5 fruit fly cellular contexts compared by ENCODE assay signal in the genomic region with DNA sequence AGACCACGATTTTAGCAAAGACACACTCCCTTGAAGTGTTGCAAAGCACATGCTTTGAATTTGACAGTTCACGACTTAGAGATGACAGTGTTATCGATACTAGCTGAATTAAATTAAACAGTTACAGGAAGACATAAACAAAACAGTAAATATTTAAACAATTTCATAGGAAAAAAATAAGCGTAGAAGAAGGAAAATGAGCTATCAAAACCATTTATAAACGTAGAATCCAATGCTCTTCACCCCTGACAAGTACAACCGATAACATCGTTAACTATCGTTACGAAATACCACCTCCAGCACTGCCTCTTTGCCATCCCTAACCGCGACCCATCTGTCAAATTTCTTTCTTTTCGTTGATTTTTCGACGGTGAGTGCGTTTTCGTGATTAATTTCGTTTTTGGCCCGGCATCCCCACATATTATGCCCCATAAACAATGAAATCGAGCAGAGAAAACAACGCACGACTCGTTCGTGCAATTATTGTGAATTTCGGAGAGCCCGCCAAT.
A peak's percentile ranks its signal among the peaks of the same experiment; 100 is the strongest.
TF ChIP-seq lines count a peak whose summit lies in the region.

A gene (plus strand): TSS at position 106 of the 509 bp plus-strand sequence.

- no peak for TF ChIP-seq CTCF in whole organism, embryonic (GFP tag; optimal IDR thresholded peaks at IDR 0.05; lab: Kevin White, UChicago)

TF ChIP-seq in whole organism, adult, 20 proteins besides CTCF, POLR2A, EP300 and RAD21 (continues in another document):
- TF ChIP-seq CG12768 (GFP tag; optimal IDR thresholded peaks at IDR 0.05; lab: Kevin White, UChicago) (peak; percentile 59), toe (GFP tag; optimal IDR thresholded peaks at IDR 0.05; lab: Kevin White, UChicago) (peak; percentile 94), CG5204 (GFP tag; optimal IDR thresholded peaks at IDR 0.05; lab: Kevin White, UChicago) (no peak), cnc (optimal IDR thresholded peaks at IDR 0.05; lab: Kevin White, UChicago) (no peak), CG14711 (tag; optimal IDR thresholded peaks at IDR 0.05; lab: Kevin White, UChicago) (peak; percentile 48), CG11617 (GFP tag; optimal IDR thresholded peaks at IDR 0.05; lab: Kevin White, UChicago) (peak; percentile 86), CG1620 (GFP tag; optimal IDR thresholded peaks at IDR 0.05; lab: Kevin White, UChicago) (peak; percentile 93), CG33017 (tag; optimal IDR thresholded peaks at IDR 0.05; lab: Kevin White, UChicago) (peak; percentile 62), ovo (GFP tag; optimal IDR thresholded peaks at IDR 0.05; lab: Kevin White, UChicago) (peak; percentile 81), Clk (GFP tag; optimal IDR thresholded peaks at IDR 0.05; lab: Kevin White, UChicago) (peak; percentile 61), bab1 (GFP tag; optimal IDR thresholded peaks at IDR 0.05; lab: Kevin White, UChicago) (peak; percentile 78), Crg-1 (GFP tag; optimal IDR thresholded peaks at IDR 0.05; lab: Kevin White, UChicago) (peak; percentile 87), tj (GFP tag; optimal IDR thresholded peaks at IDR 0.05; lab: Kevin White, UChicago) (peak; percentile 64), kay (GFP tag; lab: Kevin White, UChicago; ENCODE audit: borderline replicate concordance) (no peak), cic (GFP tag; optimal IDR thresholded peaks at IDR 0.05; lab: Kevin White, UChicago) (peak; percentile 25), CG7101 (tag; optimal IDR thresholded peaks at IDR 0.05; lab: Kevin White, UChicago) (peak; percentile 84), CG7045 (GFP tag; optimal IDR thresholded peaks at IDR 0.05; lab: Kevin White, UChicago) (peak; percentile 65)

TF ChIP-seq in whole organism, embryonic, 481 proteins besides CTCF, POLR2A, EP300 and RAD21 (continues in another document):
- TF ChIP-seq gsb-n (tag; optimal IDR thresholded peaks at IDR 0.05; lab: Kevin White, UChicago): no peak
- peak; percentile 75 for TF ChIP-seq sisA (GFP tag; IDR thresholded peaks at IDR 0.05; lab: Robert Waterston, UW)
- peak; percentile 71 for TF ChIP-seq CG8924 (tag; optimal IDR thresholded peaks at IDR 0.05; lab: Kevin White, UChicago)
- TF ChIP-seq trem (tag; optimal IDR thresholded peaks at IDR 0.05; lab: Kevin White, UChicago): peak; percentile 64
- peak; percentile 15 for TF ChIP-seq wek (GFP tag; optimal IDR thresholded peaks at IDR 0.05; lab: Kevin White, UChicago)
- peak; percentile 28 for TF ChIP-seq CG1603 (tag; optimal IDR thresholded peaks at IDR 0.05; lab: Kevin White, UChicago)
- no peak for TF ChIP-seq Sox100B (GFP tag; optimal IDR thresholded peaks at IDR 0.05; lab: Kevin White, UChicago)
- TF ChIP-seq CG11093 (GFP tag; IDR thresholded peaks at IDR 0.05; lab: Robert Waterston, UW): 0 out of 3 replicates have a peak, but pooled peaks have one; percentile 41
- no peak for TF ChIP-seq Dfd (GFP tag; optimal IDR thresholded peaks at IDR 0.05; lab: Kevin White, UChicago)
- peak; percentile 53; the same call in 1 of the 2 replicates for TF ChIP-seq CG17328 (GFP tag; IDR thresholded peaks at IDR 0.05; lab: Robert Waterston, UW)
- TF ChIP-seq CG42726 (GFP tag; IDR thresholded peaks at IDR 0.05; lab: Robert Waterston, UW; ENCODE audit: partially characterized antibody): no peak; the same call in none of the 2 replicates
- TF ChIP-seq zen2 (GFP tag; IDR thresholded peaks at IDR 0.05; lab: Robert Waterston, UW; ENCODE audit: partially characterized antibody): peak; percentile 96
- peak; percentile 71 for TF ChIP-seq Aef1 (GFP tag; IDR thresholded peaks at IDR 0.05; lab: Robert Waterston, UW)
- TF ChIP-seq tin (GFP tag; optimal IDR thresholded peaks at IDR 0.05; lab: Kevin White, UChicago): peak; percentile 61
- peak; percentile 98 for TF ChIP-seq Dll (GFP tag; IDR thresholded peaks at IDR 0.05; lab: Robert Waterston, UW; ENCODE audit: partially characterized antibody)

TF ChIP-seq in whole organism, prepupa, 60 proteins besides CTCF, POLR2A, EP300 and RAD21 (continues in another document):
- TF ChIP-seq fkh (GFP tag; optimal IDR thresholded peaks at IDR 0.05; lab: Kevin White, UChicago): no peak
- TF ChIP-seq CG16779 (tag; optimal IDR thresholded peaks at IDR 0.05; lab: Kevin White, UChicago): no peak
- TF ChIP-seq Eip75B (GFP tag; optimal IDR thresholded peaks at IDR 0.05; lab: Kevin White, UChicago): no peak
- TF ChIP-seq achi (GFP tag; optimal IDR thresholded peaks at IDR 0.05; lab: Kevin White, UChicago): peak; percentile 100
- peak; percentile 63 for TF ChIP-seq cyc (GFP tag; optimal IDR thresholded peaks at IDR 0.05; lab: Kevin White, UChicago)
- TF ChIP-seq CG34406 (GFP tag; optimal IDR thresholded peaks at IDR 0.05; lab: Kevin White, UChicago): peak; percentile 57
- peak; percentile 86 for TF ChIP-seq CG31627 (GFP tag; optimal IDR thresholded peaks at IDR 0.05; lab: Kevin White, UChicago)
- no peak for TF ChIP-seq Hr38 (GFP tag; optimal IDR thresholded peaks at IDR 0.05; lab: Kevin White, UChicago)
- TF ChIP-seq salr (GFP tag; optimal IDR thresholded peaks at IDR 0.05; lab: Kevin White, UChicago): no peak
- TF ChIP-seq dac (GFP tag; optimal IDR thresholded peaks at IDR 0.05; lab: Kevin White, UChicago): no peak
- TF ChIP-seq pdm3 (GFP tag; optimal IDR thresholded peaks at IDR 0.05; lab: Kevin White, UChicago): no peak
- no peak for TF ChIP-seq CG32006 (GFP tag; optimal IDR thresholded peaks at IDR 0.05; lab: Kevin White, UChicago)
- peak; percentile 55 for TF ChIP-seq Sox15 (GFP tag; optimal IDR thresholded peaks at IDR 0.05; lab: Kevin White, UChicago)
- peak; percentile 60 for TF ChIP-seq CG3032 (tag; optimal IDR thresholded peaks at IDR 0.05; lab: Kevin White, UChicago)
- TF ChIP-seq Gug (GFP tag; IDR thresholded peaks at IDR 0.05; lab: Robert Waterston, UW): 0 out of 2 replicates have a peak, but pooled peaks have one; percentile 14
- TF ChIP-seq CG11762 (GFP tag; optimal IDR thresholded peaks at IDR 0.05; lab: Kevin White, UChicago; ENCODE audit: insufficient read depth): no peak
- peak; percentile 58; the same call in 2 of the 3 replicates for TF ChIP-seq CG6163 (GFP tag; IDR thresholded peaks at IDR 0.05; lab: Robert Waterston, UW)
- TF ChIP-seq topi (GFP tag; optimal IDR thresholded peaks at IDR 0.05; lab: Kevin White, UChicago): peak; percentile 68

TF ChIP-seq in whole organism, pupa, 21 proteins besides CTCF, POLR2A, EP300 and RAD21 (continues in another document):
- TF ChIP-seq fd96Ca (GFP tag; IDR thresholded peaks at IDR 0.05; lab: Robert Waterston, UW): no peak
- TF ChIP-seq CG32121 (GFP tag; IDR thresholded peaks at IDR 0.05; lab: Robert Waterston, UW): peak; percentile 27; the same call in 1 of the 2 replicates
- TF ChIP-seq Pif1B (GFP tag; optimal IDR thresholded peaks at IDR 0.05; lab: Kevin White, UChicago): no peak
- TF ChIP-seq CG13204 (GFP tag; optimal IDR thresholded peaks at IDR 0.05; lab: Kevin White, UChicago): no peak
- peak; percentile 23 for TF ChIP-seq CG17806 (tag; optimal IDR thresholded peaks at IDR 0.05; lab: Kevin White, UChicago)
- peak; percentile 51 for TF ChIP-seq Snoo (tag; optimal IDR thresholded peaks at IDR 0.05; lab: Kevin White, UChicago)
- TF ChIP-seq CG8159 (tag; optimal IDR thresholded peaks at IDR 0.05; lab: Kevin White, UChicago): peak; percentile 54
- TF ChIP-seq D1 (tag; optimal IDR thresholded peaks at IDR 0.05; lab: Kevin White, UChicago): no peak
- no peak for TF ChIP-seq CG8301 (tag; optimal IDR thresholded peaks at IDR 0.05; lab: Kevin White, UChicago)
- TF ChIP-seq CG10348 (GFP tag; IDR thresholded peaks at IDR 0.05; lab: Robert Waterston, UW): no peak
- peak; percentile 32 for TF ChIP-seq CG34367 (tag; optimal IDR thresholded peaks at IDR 0.05; lab: Kevin White, UChicago)
- peak; percentile 20 for TF ChIP-seq CG9948 (tag; optimal IDR thresholded peaks at IDR 0.05; lab: Kevin White, UChicago)
- TF ChIP-seq CG4496 (GFP tag; IDR thresholded peaks at IDR 0.05; lab: Robert Waterston, UW): 0 out of 3 replicates have a peak, but pooled peaks have one; percentile 16
- TF ChIP-seq rn (GFP tag; IDR thresholded peaks at IDR 0.05; lab: Robert Waterston, UW): no peak
- TF ChIP-seq CG12605 (GFP tag; IDR thresholded peaks at IDR 0.05; lab: Robert Waterston, UW): peak; percentile 32; the same call in 1 of the 2 replicates
- TF ChIP-seq Ets98B (GFP tag; IDR thresholded peaks at IDR 0.05; lab: Robert Waterston, UW): no peak
- TF ChIP-seq EcR (GFP tag; optimal IDR thresholded peaks at IDR 0.05; lab: Kevin White, UChicago): no peak
- peak; percentile 65 for TF ChIP-seq CG15710 (tag; optimal IDR thresholded peaks at IDR 0.05; lab: Kevin White, UChicago)
- TF ChIP-seq Pif1A (GFP tag; optimal IDR thresholded peaks at IDR 0.05; lab: Kevin White, UChicago): no peak

TF ChIP-seq in whole organism, wandering third instar larva, 38 proteins besides CTCF, POLR2A, EP300 and RAD21 (continues in another document):
- TF ChIP-seq lola (GFP tag; optimal IDR thresholded peaks at IDR 0.05; lab: Kevin White, UChicago): no peak
- TF ChIP-seq usp (GFP tag; optimal IDR thresholded peaks at IDR 0.05; lab: Kevin White, UChicago): no peak
- TF ChIP-seq pan (optimal IDR thresholded peaks at IDR 0.05; lab: Kevin White, UChicago): no peak
- peak; percentile 84 for TF ChIP-seq woc (GFP tag; optimal IDR thresholded peaks at IDR 0.05; lab: Kevin White, UChicago)
- TF ChIP-seq Rel (GFP tag; optimal IDR thresholded peaks at IDR 0.05; lab: Kevin White, UChicago): no peak
- TF ChIP-seq Rel (tag; optimal IDR thresholded peaks at IDR 0.05; lab: Kevin White, UChicago): peak; percentile 32
- TF ChIP-seq rgr (GFP tag; optimal IDR thresholded peaks at IDR 0.05; lab: Kevin White, UChicago): peak; percentile 80
- TF ChIP-seq Hr83 (GFP tag; optimal IDR thresholded peaks at IDR 0.05; lab: Kevin White, UChicago; ENCODE audit: poor library complexity, severe bottlenecking): peak; percentile 27
- peak; percentile 22 for TF ChIP-seq CG32264 (GFP tag; optimal IDR thresholded peaks at IDR 0.05; lab: Kevin White, UChicago)
- TF ChIP-seq Hr78 (GFP tag; optimal IDR thresholded peaks at IDR 0.05; lab: Kevin White, UChicago): no peak
- TF ChIP-seq Abd-B (GFP tag; optimal IDR thresholded peaks at IDR 0.05; lab: Kevin White, UChicago): no peak
- TF ChIP-seq ey (GFP tag; optimal IDR thresholded peaks at IDR 0.05; lab: Kevin White, UChicago): peak; percentile 76
- peak in 1 of 2 experiments; percentile 83 for TF ChIP-seq foxo (GFP tag; optimal IDR thresholded peaks at IDR 0.05; lab: Kevin White, UChicago)
- TF ChIP-seq h (GFP tag; optimal IDR thresholded peaks at IDR 0.05; lab: Kevin White, UChicago): peak; percentile 72
- TF ChIP-seq sv (GFP tag; optimal IDR thresholded peaks at IDR 0.05; lab: Kevin White, UChicago): peak; percentile 75
- TF ChIP-seq Jra (GFP tag; optimal IDR thresholded peaks at IDR 0.05; lab: Kevin White, UChicago): peak; percentile 81
- TF ChIP-seq OdsH (GFP tag; optimal IDR thresholded peaks at IDR 0.05; lab: Kevin White, UChicago): peak; percentile 75
- TF ChIP-seq fru (GFP tag; optimal IDR thresholded peaks at IDR 0.05; lab: Kevin White, UChicago): peak; percentile 77
- no peak for TF ChIP-seq CrebA (GFP tag; optimal IDR thresholded peaks at IDR 0.05; lab: Kevin White, UChicago; ENCODE audit: borderline replicate concordance)
- peak; percentile 71 for TF ChIP-seq CG9705 (GFP tag; optimal IDR thresholded peaks at IDR 0.05; lab: Kevin White, UChicago)
- TF ChIP-seq Hnf4 (GFP tag; optimal IDR thresholded peaks at IDR 0.05; lab: Kevin White, UChicago): peak; percentile 83
